Fruit fly (Drosophila melanogaster) whole organism, pupa: Measurements from ENCODE around the gene CG5815.
A peak's percentile ranks its signal among the peaks of the same experiment; 100 is the strongest.

ENCODE experiments used
- CG10348 ChIP-seq: fragments of 200-800 bp; sonication (Bioruptor generic); IDR thresholded peaks from 2 replicates; pipeline ENCODE4 v1.3.6; 2022; ENCODE audit warnings: missing biosample characterization, missing genetic modification characterization
- CG12605 ChIP-seq: fragments of 200-800 bp; sonication (Bioruptor generic); IDR thresholded peaks from 2 replicates; pipeline ENCODE4 v1.3.6; 2022; ENCODE audit warnings: missing biosample characterization, missing genetic modification characterization
- CG14655 ChIP-seq: fragments of 200-800 bp; sonication (Bioruptor generic); optimal IDR thresholded peaks from 3 replicates; lab custom pipeline; 2017; ENCODE audit warnings: mild to moderate bottlenecking, missing biosample characterization, missing genetic modification reagents, missing genetic modification characterization
- CG8159 ChIP-seq: fragments of 200-800 bp; sonication (Bioruptor generic); optimal IDR thresholded peaks from 3 replicates; lab custom pipeline; 2018; ENCODE audit warnings: missing biosample characterization, mild to moderate bottlenecking, missing genetic modification characterization, moderate library complexity
- CG8301 ChIP-seq: fragments of 200-800 bp; sonication (Bioruptor generic); optimal IDR thresholded peaks from 2 replicates; lab custom pipeline; 2018; ENCODE audit warnings: missing biosample characterization, mild to moderate bottlenecking, missing genetic modification characterization
- EcR ChIP-seq: fragments of 200-800 bp; sonication (Bioruptor generic); optimal IDR thresholded peaks from 3 replicates; lab custom pipeline; 2019; ENCODE audit warnings: missing biosample characterization, missing genetic modification characterization, mild to moderate bottlenecking, moderate library complexity, missing genetic modification reagents

DNA sequence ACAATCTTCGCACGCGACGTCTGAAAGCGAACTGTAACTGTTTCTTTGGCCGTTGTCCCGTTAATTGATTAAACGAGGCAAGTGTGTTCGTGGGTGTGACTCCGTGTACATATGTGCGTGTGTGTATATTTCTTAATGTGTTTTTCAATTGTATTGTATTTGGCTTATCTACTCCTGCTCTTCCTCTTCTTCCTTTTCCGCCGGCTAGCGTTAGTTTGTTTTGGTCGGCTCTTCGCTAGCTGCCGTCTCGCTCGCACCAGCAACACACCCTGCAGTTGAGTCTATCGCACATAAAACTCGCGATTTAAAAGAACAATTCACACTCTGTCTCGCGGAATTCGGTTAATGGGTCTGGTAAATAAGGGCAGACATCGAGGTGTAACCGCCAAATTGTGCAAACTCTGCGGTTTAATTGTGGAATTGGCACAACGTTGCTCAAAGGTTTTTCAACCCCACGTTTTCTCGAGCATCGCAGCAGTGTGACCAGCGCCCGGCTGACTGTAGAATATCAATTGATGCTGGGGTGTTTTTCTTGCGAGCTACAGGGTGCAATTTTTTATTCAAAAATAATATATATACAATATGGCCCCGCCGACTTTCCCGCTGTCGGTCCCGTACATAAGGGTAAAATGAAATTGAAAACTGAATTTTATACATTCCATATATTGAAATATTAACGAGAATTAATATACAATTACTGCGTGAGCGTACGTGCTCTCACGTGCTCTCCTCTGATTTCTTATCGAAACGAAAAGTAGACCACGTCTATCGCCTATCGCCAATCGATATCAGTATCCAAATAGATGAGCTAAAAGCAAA is at the start of gene CG5815, which contains the start of gene gb:
- TF ChIP-seq CG10348 (peak; percentile 53), EcR (GFP tag; lab: Kevin White, UChicago) (peak; percentile 83), CG12605 (peak; percentile 70), CG8301 (tag; lab: Kevin White, UChicago) (peak; percentile 78), CG8159 (tag; lab: Kevin White, UChicago) (no peak), CG14655 (GFP tag; lab: Kevin White, UChicago) (no peak)
